Worm (Caenorhabditis elegans): ENCODE results near the gene srx-137.

ce11 chrV:13818824-13819408, 43.7 kb upstream of the srx-137 start, which contains the start of gene sel-10:
- TF ChIP-seq ama-1 (optimal IDR thresholded peaks at IDR 0.05) = no peak
- TF ChIP-seq scrt-1 (GFP tag; IDR thresholded peaks at IDR 0.05) = no peak
